Worm (Caenorhabditis elegans): ENCODE data around the gene ddn-2.

DNA sequence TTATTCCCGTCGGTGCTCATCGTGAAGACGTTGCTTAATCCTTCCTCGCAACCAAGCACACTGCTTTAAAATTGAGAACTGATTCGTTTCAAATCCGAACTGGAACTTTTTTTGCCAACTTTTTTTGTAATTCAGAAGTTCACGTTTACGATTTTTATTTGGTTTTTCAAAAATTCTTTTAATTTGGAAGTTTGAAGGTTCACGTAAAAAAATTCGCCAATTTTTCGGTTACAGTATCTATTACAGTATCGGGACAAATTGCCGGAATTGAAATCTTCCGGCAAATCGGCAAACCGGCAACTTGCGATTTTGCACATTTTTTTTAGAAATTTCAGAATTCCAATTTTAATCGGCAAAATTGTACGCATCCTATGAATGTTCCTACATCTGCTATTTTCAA, 19.4 kb downstream of the ddn-2 start, which contains the start of gene F58G1.3:
- TF ChIP-seq ztf-29 (GFP tag; IDR thresholded peaks at IDR 0.05) (no peak), flt-1 (GFP tag; IDR thresholded peaks at IDR 0.05) (no peak), ref-1 (GFP tag; conservative IDR thresholded peaks at IDR 0.05) (no peak), T22C8.4 (GFP tag; IDR thresholded peaks at IDR 0.05) (no peak), med-1 (GFP tag; optimal IDR thresholded peaks at IDR 0.05; ENCODE audit: insufficient read depth) (no peak), ztf-23 (GFP tag; IDR thresholded peaks at IDR 0.05) (no peak)
